Fruit fly (Drosophila melanogaster) whole organism, embryonic: ENCODE data around the gene Ugt35E2.
A peak's percentile ranks its signal among the peaks of the same experiment; 100 is the strongest.

Source experiments
- Adf1 ChIP-seq: fragments of 200-800 bp; sonication (Bioruptor generic); IDR thresholded peaks from 2 replicates; pipeline ENCODE4 v1.3.6; 2022; ENCODE audit warnings: missing biosample characterization, missing genetic modification characterization
- B-H1 ChIP-seq: fragments of 200-800 bp; sonication (Bioruptor generic); IDR thresholded peaks from 3 replicates; pipeline ENCODE4 v1.3.6; 2022; ENCODE audit warnings: missing biosample characterization, missing genetic modification characterization
- BtbVII ChIP-seq: fragments of 200-800 bp; sonication (Bioruptor generic); optimal IDR thresholded peaks from 3 replicates; lab custom pipeline; 2017; ENCODE audit warnings: missing biosample characterization, mild to moderate bottlenecking, missing genetic modification characterization
- CG10274 ChIP-seq: fragments of 200-800 bp; sonication (Bioruptor generic); optimal IDR thresholded peaks from 3 replicates; lab custom pipeline; 2017; ENCODE audit warnings: missing biosample characterization, mild to moderate bottlenecking, missing genetic modification characterization
- CG10321 ChIP-seq: fragments of 200-800 bp; sonication (Bioruptor generic); IDR thresholded peaks from 2 replicates; pipeline ENCODE4 v1.3.6; 2022; ENCODE audit warnings: missing biosample characterization, missing genetic modification characterization
- CG11560 ChIP-seq: fragments of 200-800 bp; sonication (Bioruptor generic); IDR thresholded peaks from 3 replicates; pipeline ENCODE4 v1.3.6; 2022; ENCODE audit warnings: missing biosample characterization, missing genetic modification characterization
- CG11723 ChIP-seq: fragments of 200-800 bp; sonication (Bioruptor generic); optimal IDR thresholded peaks from 2 replicates; lab custom pipeline; 2017; ENCODE audit warnings: missing biosample characterization, mild to moderate bottlenecking, missing genetic modification characterization
- CG13424 ChIP-seq: fragments of 200-800 bp; sonication (Bioruptor generic); optimal IDR thresholded peaks from 2 replicates; lab custom pipeline; 2019; ENCODE audit warnings: missing biosample characterization, mild to moderate bottlenecking, missing genetic modification characterization, moderate library complexity
- CG13775 ChIP-seq: fragments of 200-800 bp; sonication (Bioruptor generic); optimal IDR thresholded peaks from 3 replicates; lab custom pipeline; 2017; ENCODE audit warnings: missing biosample characterization, mild to moderate bottlenecking, missing genetic modification characterization
- CG14050 ChIP-seq: fragments of 200-800 bp; sonication (Bioruptor generic); IDR thresholded peaks from 3 replicates; pipeline ENCODE4 v1.3.6; 2022; ENCODE audit warnings: missing biosample characterization, missing genetic modification characterization
- CG14710 ChIP-seq: fragments of 200-800 bp; sonication (Bioruptor generic); optimal IDR thresholded peaks from 3 replicates; lab custom pipeline; 2019; ENCODE audit warnings: missing biosample characterization, mild to moderate bottlenecking, missing genetic modification characterization, moderate library complexity
- CG14965 ChIP-seq: fragments of 200-800 bp; sonication (Bioruptor generic); optimal IDR thresholded peaks from 2 replicates; lab custom pipeline; 2016; ENCODE audit warnings: missing biosample characterization, missing genetic modification characterization, borderline replicate concordance
- CG15011 ChIP-seq: fragments of 200-800 bp; sonication (Bioruptor generic); optimal IDR thresholded peaks from 3 replicates; lab custom pipeline; 2018; ENCODE audit warnings: missing biosample characterization, mild to moderate bottlenecking, missing genetic modification characterization
- CG2120 ChIP-seq: fragments of 200-800 bp; sonication (Bioruptor generic); optimal IDR thresholded peaks from 3 replicates; lab custom pipeline; 2016; ENCODE audit warnings: missing biosample characterization, missing genetic modification characterization
- CG2202 ChIP-seq: fragments of 200-800 bp; sonication (Bioruptor generic); optimal IDR thresholded peaks from 2 replicates; lab custom pipeline; 2018; ENCODE audit warnings: missing biosample characterization, mild to moderate bottlenecking, missing genetic modification characterization
- CG30431 ChIP-seq: fragments of 200-800 bp; sonication (Bioruptor generic); optimal IDR thresholded peaks from 2 replicates; lab custom pipeline; 2017; ENCODE audit warnings: missing biosample characterization, missing genetic modification characterization
- CG31441 ChIP-seq: fragments of 200-800 bp; sonication (Bioruptor generic); IDR thresholded peaks from 2 replicates; pipeline ENCODE4 v1.3.6; 2022; ENCODE audit warnings: missing biosample characterization, missing genetic modification characterization
- CG34224 ChIP-seq: fragments of 200-800 bp; sonication (Bioruptor generic); IDR thresholded peaks from 3 replicates; pipeline ENCODE4 v1.3.6; 2022; ENCODE audit warnings: missing biosample characterization, missing genetic modification characterization; ENCODE audit not compliant: partially characterized antibody
- CG4707 ChIP-seq: fragments of 200-800 bp; sonication (Bioruptor generic); optimal IDR thresholded peaks from 2 replicates; lab custom pipeline; 2018; ENCODE audit warnings: missing biosample characterization, mild to moderate bottlenecking, missing genetic modification characterization, moderate library complexity
- CG4730 ChIP-seq: fragments of 200-800 bp; sonication (Bioruptor generic); IDR thresholded peaks from 2 replicates; pipeline ENCODE4 v1.3.6; 2022; ENCODE audit warnings: missing biosample characterization, missing genetic modification characterization
- CG5180 ChIP-seq: fragments of 200-800 bp; sonication (Bioruptor generic); optimal IDR thresholded peaks from 3 replicates; lab custom pipeline; 2017; ENCODE audit warnings: missing biosample characterization, missing genetic modification characterization, mild to moderate bottlenecking, moderate library complexity, missing genetic modification reagents
- CG5953 ChIP-seq: fragments of 200-800 bp; sonication (Bioruptor generic); IDR thresholded peaks from 2 replicates; pipeline ENCODE4 v1.3.6; 2022; ENCODE audit warnings: missing biosample characterization, missing genetic modification characterization
- CG6683 ChIP-seq: fragments of 200-800 bp; sonication (Bioruptor generic); optimal IDR thresholded peaks from 2 replicates; lab custom pipeline; 2017; ENCODE audit warnings: missing biosample characterization, mild to moderate bottlenecking, missing genetic modification characterization, missing genetic modification reagents
- CG7928 ChIP-seq: fragments of 200-800 bp; sonication (Bioruptor generic); optimal IDR thresholded peaks from 2 replicates; lab custom pipeline; 2017; ENCODE audit warnings: missing biosample characterization, mild to moderate bottlenecking, missing genetic modification characterization
- CG7963 ChIP-seq: fragments of 200-800 bp; sonication (Bioruptor generic); IDR thresholded peaks from 3 replicates; pipeline ENCODE4 v1.3.6; 2022; ENCODE audit warnings: missing biosample characterization, missing genetic modification characterization; ENCODE audit not compliant: partially characterized antibody
- CG7987 ChIP-seq: fragments of 200-800 bp; sonication (Bioruptor generic); optimal IDR thresholded peaks from 2 replicates; lab custom pipeline; 2018; ENCODE audit warnings: missing biosample characterization, mild to moderate bottlenecking, missing genetic modification characterization, moderate library complexity
- CG8388 ChIP-seq: fragments of 200-800 bp; sonication (Bioruptor generic); optimal IDR thresholded peaks from 2 replicates; lab custom pipeline; 2019; ENCODE audit warnings: missing biosample characterization, mild to moderate bottlenecking, missing genetic modification characterization, moderate library complexity
- CG8944 ChIP-seq: fragments of 200-800 bp; sonication (Bioruptor generic); optimal IDR thresholded peaks from 3 replicates; lab custom pipeline; 2016; ENCODE audit warnings: missing biosample characterization, missing genetic modification characterization
- D19A ChIP-seq: fragments of 200-800 bp; optimal IDR thresholded peaks from 3 replicates; lab custom pipeline; 2019; ENCODE audit warnings: missing biosample characterization, mild to moderate bottlenecking, missing genetic modification characterization, moderate library complexity
- Deaf1 ChIP-seq: fragments of 200-800 bp; optimal IDR thresholded peaks from 3 replicates; lab custom pipeline; 2019; ENCODE audit warnings: missing biosample characterization, mild to moderate bottlenecking, missing genetic modification characterization, moderate library complexity
- HLH3B ChIP-seq: fragments of 200-800 bp; sonication (Bioruptor generic); IDR thresholded peaks from 2 replicates; pipeline ENCODE4 v1.3.6; 2022; ENCODE audit warnings: missing biosample characterization, missing genetic modification characterization
- HLH54F ChIP-seq: fragments of 200-800 bp; sonication (Bioruptor generic); optimal IDR thresholded peaks from 3 replicates; lab custom pipeline; 2016; ENCODE audit warnings: missing biosample characterization, missing genetic modification characterization
- Hr3 ChIP-seq: fragments of 200-800 bp; sonication (Bioruptor generic); optimal IDR thresholded peaks from 3 replicates; lab custom pipeline; 2016; ENCODE audit warnings: missing biosample characterization, missing genetic modification characterization
- Hr78 ChIP-seq, 2 experiments: fragments of 200-800 bp in 1 of 2; fragments of >200 bp in 1 of 2; sonication (Bioruptor generic) in 1 of 2; optimal IDR thresholded peaks; 2 replicates each; lab custom pipeline; 2017 to 2019; ENCODE audit warnings: missing biosample characterization in 2 of 2, missing genetic modification characterization in 2 of 2, mild to moderate bottlenecking in 1 of 2, moderate library complexity in 1 of 2
- Poxn ChIP-seq: fragments of 200-800 bp; sonication (Bioruptor generic); IDR thresholded peaks from 2 replicates; pipeline ENCODE4 v1.3.6; 2022; ENCODE audit warnings: missing biosample characterization, missing genetic modification characterization
- Sry-β ChIP-seq: fragments of 200-800 bp; sonication (Bioruptor generic); optimal IDR thresholded peaks from 2 replicates; lab custom pipeline; 2018; ENCODE audit warnings: missing biosample characterization, mild to moderate bottlenecking, missing genetic modification characterization, moderate library complexity
- YL-1 ChIP-seq: fragments of 200-800 bp; sonication (Bioruptor generic); optimal IDR thresholded peaks from 3 replicates; lab custom pipeline; 2017; ENCODE audit warnings: missing biosample characterization, mild to moderate bottlenecking, missing genetic modification characterization
- ac ChIP-seq: fragments of 200-800 bp; sonication (Bioruptor generic); optimal IDR thresholded peaks from 3 replicates; lab custom pipeline; 2017; ENCODE audit warnings: missing biosample characterization, mild to moderate bottlenecking, missing genetic modification characterization
- ato ChIP-seq: fragments of 200-800 bp; sonication (Bioruptor generic); IDR thresholded peaks from 2 replicates; pipeline ENCODE4 v1.3.6; 2022; ENCODE audit warnings: missing biosample characterization, missing genetic modification characterization; ENCODE audit not compliant: partially characterized antibody
- chm ChIP-seq: fragments of 200-800 bp; sonication (Bioruptor generic); IDR thresholded peaks from 2 replicates; pipeline ENCODE4 v1.3.6; 2022; ENCODE audit warnings: missing biosample characterization, missing genetic modification characterization
- gt ChIP-seq: fragments of 200-800 bp; sonication (Bioruptor generic); IDR thresholded peaks from 2 replicates; pipeline ENCODE4 v1.3.6; 2022; ENCODE audit warnings: missing biosample characterization, missing genetic modification characterization
- ken ChIP-seq: fragments of 200-800 bp; sonication (Bioruptor generic); IDR thresholded peaks from 3 replicates; pipeline ENCODE4 v1.3.6; 2022; ENCODE audit warnings: missing biosample characterization, missing genetic modification characterization
- lab ChIP-seq: fragments of 200-800 bp; sonication (Bioruptor generic); optimal IDR thresholded peaks from 3 replicates; lab custom pipeline; 2017; ENCODE audit warnings: missing biosample characterization, missing genetic modification characterization, mild to moderate bottlenecking, moderate library complexity, missing genetic modification reagents
- lov ChIP-seq, 2 experiments: fragments of 200-800 bp in 1 of 2; fragments of >200 bp in 1 of 2; sonication (Bioruptor generic) in 1 of 2; IDR thresholded peaks in 1 of 2; optimal IDR thresholded peaks in 1 of 2; 2 replicates in 1 of 2; 3 replicates in 1 of 2; pipeline versions ENCODE4 v1.3.6 to Lab custom; 2017 to 2022; ENCODE audit warnings: missing biosample characterization in 1 of 2, missing genetic modification characterization in 1 of 2
- nom ChIP-seq: fragments of 200-800 bp; sonication (Bioruptor generic); optimal IDR thresholded peaks from 2 replicates; lab custom pipeline; 2017; ENCODE audit warnings: missing biosample characterization, missing genetic modification characterization, mild to moderate bottlenecking, moderate library complexity, missing genetic modification reagents
- pfk ChIP-seq: fragments of 200-800 bp; sonication (Bioruptor generic); optimal IDR thresholded peaks from 2 replicates; lab custom pipeline; 2018; ENCODE audit warnings: missing biosample characterization, mild to moderate bottlenecking, missing genetic modification characterization, moderate library complexity
- sqz ChIP-seq: fragments of 200-800 bp; sonication (Bioruptor generic); optimal IDR thresholded peaks from 3 replicates; lab custom pipeline; 2018; ENCODE audit warnings: missing biosample characterization, mild to moderate bottlenecking, missing genetic modification characterization
- vvl ChIP-seq: fragments of 200-800 bp; sonication (Bioruptor generic); IDR thresholded peaks from 2 replicates; pipeline ENCODE4 v1.3.6; 2022; ENCODE audit warnings: missing biosample characterization, missing genetic modification characterization
- wor ChIP-seq: fragments of 200-800 bp; sonication (Bioruptor generic); IDR thresholded peaks from 2 replicates; pipeline ENCODE4 v1.3.6; 2022; ENCODE audit warnings: missing biosample characterization, missing genetic modification characterization

Ugt35E2 gene

DNA sequence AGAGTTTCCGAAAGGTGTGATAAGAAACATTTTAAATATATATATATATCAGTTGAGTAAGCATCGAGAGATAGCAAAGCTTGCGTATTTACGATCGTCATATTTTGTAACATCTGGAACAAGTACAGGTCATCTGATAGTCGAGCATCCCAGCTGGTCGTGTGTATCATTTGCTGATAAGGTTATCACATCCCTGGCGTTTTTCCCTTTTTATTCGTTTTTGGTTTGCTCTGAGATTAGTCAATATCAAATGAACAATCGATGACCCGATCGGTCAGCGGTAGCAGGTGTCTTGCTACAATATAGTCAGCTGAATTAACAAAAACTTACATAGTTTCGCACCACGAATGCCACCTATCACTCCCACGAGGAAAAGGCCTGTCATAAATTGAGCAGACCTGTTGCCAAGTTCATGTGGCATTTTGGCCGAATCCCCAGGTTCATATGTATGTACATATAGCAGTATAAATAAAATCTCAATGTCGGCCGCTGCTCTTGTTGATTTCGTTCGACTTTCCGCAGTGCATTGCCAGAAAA, 33.2 kb upstream of the Ugt35E2 start (continued):
- TF ChIP-seq CG6683 (GFP tag; lab: Kevin White, UChicago): no peak
- TF ChIP-seq Adf1 (GFP tag; lab: Robert Waterston, UW): peak; percentile 34; the same call in 1 of the 2 replicates
- no peak for TF ChIP-seq Sry-β (GFP tag; lab: Kevin White, UChicago)
- TF ChIP-seq vvl (GFP tag; lab: Robert Waterston, UW): peak; percentile 68
- no peak for TF ChIP-seq CG4707
- no peak for TF ChIP-seq HLH54F (GFP tag; lab: Kevin White, UChicago)
- peak; percentile 50 for TF ChIP-seq HLH3B (GFP tag; lab: Robert Waterston, UW)
- TF ChIP-seq CG5180: no peak
- peak; percentile 21; the same call in 1 of the 2 replicates for TF ChIP-seq wor (GFP tag; lab: Robert Waterston, UW)
- TF ChIP-seq CG7987 (GFP tag; lab: Kevin White, UChicago): no peak
- TF ChIP-seq YL-1: no peak
- TF ChIP-seq ken (GFP tag; lab: Robert Waterston, UW): no peak
- TF ChIP-seq CG10321 (GFP tag; lab: Robert Waterston, UW): no peak
- no peak for TF ChIP-seq CG14965 (GFP tag; lab: Kevin White, UChicago)
- TF ChIP-seq CG2202: no peak
- TF ChIP-seq CG7928 (GFP tag; lab: Kevin White, UChicago): no peak
- TF ChIP-seq nom (GFP tag; lab: Kevin White, UChicago): no peak
- peak; percentile 59 for TF ChIP-seq D19A
- no peak for TF ChIP-seq CG4730
- no peak for TF ChIP-seq chm (GFP tag; lab: Robert Waterston, UW)
- no peak for TF ChIP-seq pfk (GFP tag; lab: Kevin White, UChicago)
- TF ChIP-seq CG7963: no peak
- TF ChIP-seq CG11560: no peak
- peak; percentile 7 for TF ChIP-seq CG15011 (GFP tag; lab: Kevin White, UChicago)
- TF ChIP-seq ac (GFP tag; lab: Kevin White, UChicago): no peak
- TF ChIP-seq CG2120 (GFP tag; lab: Kevin White, UChicago): peak; percentile 81
- peak; percentile 17 for TF ChIP-seq CG8388 (GFP tag; lab: Kevin White, UChicago)
- peak; percentile 29; the same call in 2 of the 3 replicates for TF ChIP-seq CG14050 (GFP tag; lab: Robert Waterston, UW)
- no peak for TF ChIP-seq CG34224 (GFP tag; lab: Robert Waterston, UW)
- no peak; the same call in 1 of the 2 replicates for TF ChIP-seq CG31441 (GFP tag; lab: Robert Waterston, UW)
- peak; percentile 26 for TF ChIP-seq Deaf1 (tag; lab: Kevin White, UChicago)
- TF ChIP-seq sqz (GFP tag; lab: Kevin White, UChicago): no peak
- TF ChIP-seq CG30431: no peak
- TF ChIP-seq CG14710 (tag; lab: Kevin White, UChicago): no peak
- no peak for TF ChIP-seq CG8944 (GFP tag; lab: Kevin White, UChicago)
- peak; percentile 24 for TF ChIP-seq CG13775 (GFP tag; lab: Kevin White, UChicago)
- TF ChIP-seq Hr3: peak; percentile 41
- peak in 1 of 2 experiments; percentile 64 for TF ChIP-seq Hr78 (GFP tag; optimal IDR thresholded peaks at IDR 0.05; lab: Kevin White, UChicago)
- TF ChIP-seq CG11723: no peak
- no peak for TF ChIP-seq gt (GFP tag; lab: Robert Waterston, UW)
- TF ChIP-seq ato: no peak
- peak; percentile 53 for TF ChIP-seq CG13424 (tag; lab: Kevin White, UChicago)
- TF ChIP-seq CG5953 (GFP tag; lab: Robert Waterston, UW): no peak
- TF ChIP-seq CG10274 (GFP tag; lab: Kevin White, UChicago): peak; percentile 13
- TF ChIP-seq lab: peak; percentile 81
- no peak for TF ChIP-seq Poxn (GFP tag; lab: Robert Waterston, UW)
- TF ChIP-seq BtbVII (GFP tag; lab: Kevin White, UChicago): peak; percentile 9
- no peak for TF ChIP-seq B-H1
- no peak for TF ChIP-seq lov (optimal IDR thresholded peaks at IDR 0.05; lab: Kevin White, UChicago)
- TF ChIP-seq lov (GFP tag; IDR thresholded peaks at IDR 0.05; lab: Robert Waterston, UW): no peak
